Fruit fly (Drosophila melanogaster) whole organism, adult: ENCODE measurements around the gene Psf2.

ENCODE experiments used
- CG11617 ChIP-seq: fragments of 200-800 bp; sonication (Bioruptor generic); optimal IDR thresholded peaks from 2 replicates; lab custom pipeline; 2017; ENCODE audit warnings: mild to moderate bottlenecking, missing biosample characterization, missing genetic modification reagents, missing genetic modification characterization
- CG7045 ChIP-seq: fragments of 200-800 bp; sonication (Bioruptor generic); optimal IDR thresholded peaks from 2 replicates; lab custom pipeline; 2017; ENCODE audit warnings: missing biosample characterization, mild to moderate bottlenecking, missing genetic modification characterization
- Clk ChIP-seq: fragments of 200-800 bp; sonication (Bioruptor generic); optimal IDR thresholded peaks from 2 replicates; lab custom pipeline; 2017; ENCODE audit warnings: missing biosample characterization, missing genetic modification characterization
- Crg-1 ChIP-seq: fragments of 200-800 bp; sonication (Bioruptor generic); optimal IDR thresholded peaks from 2 replicates; lab custom pipeline; 2016; ENCODE audit warnings: missing biosample characterization, missing genetic modification characterization
- ovo ChIP-seq: fragments of 200-800 bp; sonication (Bioruptor generic); optimal IDR thresholded peaks from 2 replicates; lab custom pipeline; 2016; ENCODE audit warnings: missing biosample characterization, missing genetic modification characterization

DNA sequence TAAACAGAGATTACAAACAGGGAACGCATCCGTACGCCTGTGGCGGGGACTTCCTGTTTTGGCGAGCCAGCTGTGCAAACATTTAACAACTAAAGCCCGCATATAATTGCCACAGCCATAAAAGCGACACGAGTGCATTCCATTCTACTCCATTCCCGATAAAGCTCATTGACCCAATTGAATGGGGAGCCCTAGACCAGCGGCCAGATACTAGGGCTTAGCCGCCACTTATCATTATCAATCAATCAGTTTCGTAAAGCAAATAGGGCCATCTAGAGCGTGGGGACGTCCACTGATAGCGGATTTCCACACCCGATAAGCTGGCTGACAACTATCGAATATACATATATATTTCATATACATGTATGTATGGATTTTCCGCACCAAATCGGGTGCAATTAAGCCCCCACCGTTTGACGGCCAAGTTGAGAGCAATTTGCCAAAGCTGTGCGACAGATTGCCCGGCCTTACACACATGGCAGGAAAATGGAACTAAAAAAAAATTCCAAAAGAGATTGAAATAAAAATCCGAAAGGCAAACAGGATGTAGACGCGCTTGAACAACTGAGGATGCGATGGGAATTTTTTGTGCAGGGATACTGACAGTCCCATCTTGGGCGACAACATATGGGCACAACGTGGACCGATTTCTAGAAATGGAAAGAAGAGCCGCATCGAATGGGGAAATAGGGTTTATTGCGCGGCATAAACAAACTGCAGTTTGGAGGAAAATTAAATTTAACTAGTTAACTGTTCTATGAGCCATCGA lies 14.2 kb downstream of the Psf2 start:
- TF ChIP-seq CG11617 (no peak), Crg-1 (GFP tag; lab: Kevin White, UChicago) (no peak), CG7045 (GFP tag; lab: Kevin White, UChicago) (no peak), Clk (GFP tag; lab: Kevin White, UChicago) (no peak), ovo (GFP tag; lab: Kevin White, UChicago) (no peak)
